Fruit fly (Drosophila melanogaster): Measurements from ENCODE around the gene CG10973.

The CG10973 gene

dm6 chr3L:12754769-12755189, at the start of gene CG10973, which contains the start of gene Vps13D (continued):
- TF ChIP-seq Mes4 (GFP tag; optimal IDR thresholded peaks at IDR 0.05) = no peak
- peak; percentile 61 for TF ChIP-seq CG13775 (GFP tag; optimal IDR thresholded peaks at IDR 0.05)
- TF ChIP-seq CG12071 (GFP tag; optimal IDR thresholded peaks at IDR 0.05) = no peak
- TF ChIP-seq CG8281 (tag; optimal IDR thresholded peaks at IDR 0.05) = no peak
- peak; percentile 90 for TF ChIP-seq fd64A (GFP tag; optimal IDR thresholded peaks at IDR 0.05)
- no peak for TF ChIP-seq C15 (GFP tag; IDR thresholded peaks at IDR 0.05)
- no peak for TF ChIP-seq ap (GFP tag; IDR thresholded peaks at IDR 0.05)
- peak; percentile 88 for TF ChIP-seq ATbp (GFP tag; optimal IDR thresholded peaks at IDR 0.05)
- no peak for TF ChIP-seq E2f1 (GFP tag; IDR thresholded peaks at IDR 0.05)
- TF ChIP-seq rib (GFP tag; IDR thresholded peaks at IDR 0.05) = no peak
- no peak for TF ChIP-seq Antp (GFP tag; optimal IDR thresholded peaks at IDR 0.05)
- peak; percentile 18 for TF ChIP-seq CG4820 (GFP tag; optimal IDR thresholded peaks at IDR 0.05)
- no peak for TF ChIP-seq h (optimal IDR thresholded peaks at IDR 0.05)
- peak; percentile 19 for TF ChIP-seq CG12942 (GFP tag; optimal IDR thresholded peaks at IDR 0.05)
- TF ChIP-seq B-H1 (GFP tag; IDR thresholded peaks at IDR 0.05) = no peak; the same call in 2 of the 3 replicates
- TF ChIP-seq CG9797 (GFP tag; optimal IDR thresholded peaks at IDR 0.05) = peak; percentile 14
- no peak for TF ChIP-seq nom (GFP tag; optimal IDR thresholded peaks at IDR 0.05)
- no peak for TF ChIP-seq toy (GFP tag; IDR thresholded peaks at IDR 0.05)
- TF ChIP-seq unpg (GFP tag; optimal IDR thresholded peaks at IDR 0.05) = no peak
- TF ChIP-seq CG16863 (GFP tag; optimal IDR thresholded peaks at IDR 0.05) = peak; percentile 27
- TF ChIP-seq Sox100B (GFP tag; optimal IDR thresholded peaks at IDR 0.05) = peak; percentile 60
- peak; percentile 57 for TF ChIP-seq fd102C (GFP tag; optimal IDR thresholded peaks at IDR 0.05)
- no peak; the same call in 1 of the 2 replicates for TF ChIP-seq CG14667 (GFP tag; IDR thresholded peaks at IDR 0.05)
- TF ChIP-seq CG4282 (GFP tag; optimal IDR thresholded peaks at IDR 0.05) = no peak
- peak; percentile 47 for TF ChIP-seq CG12155 (GFP tag; optimal IDR thresholded peaks at IDR 0.05)
- TF ChIP-seq Stat92E (GFP tag; optimal IDR thresholded peaks at IDR 0.05) = peak in 1 of 3 experiments; percentile 71
- no peak for TF ChIP-seq dimm (GFP tag; IDR thresholded peaks at IDR 0.05)
- TF ChIP-seq Blimp-1 (GFP tag; optimal IDR thresholded peaks at IDR 0.05) = no peak
- TF ChIP-seq inv (GFP tag; IDR thresholded peaks at IDR 0.05; ENCODE audit: partially characterized antibody) = peak; percentile 89
- TF ChIP-seq CG11085 (GFP tag; IDR thresholded peaks at IDR 0.05) = no peak
- no peak for TF ChIP-seq CG7357 (GFP tag; IDR thresholded peaks at IDR 0.05)
- TF ChIP-seq sqz (GFP tag; optimal IDR thresholded peaks at IDR 0.05) = no peak
- TF ChIP-seq yki (optimal IDR thresholded peaks at IDR 0.05) = no peak
- no peak for TF ChIP-seq CG10321 (GFP tag; IDR thresholded peaks at IDR 0.05)
- no peak for TF ChIP-seq otp (GFP tag; IDR thresholded peaks at IDR 0.05)
- no peak; the same call in 2 of the 3 replicates for TF ChIP-seq ken (GFP tag; IDR thresholded peaks at IDR 0.05)
- TF ChIP-seq eve (GFP tag; optimal IDR thresholded peaks at IDR 0.05) = peak in 1 of 2 experiments; percentile 66
- TF ChIP-seq CG8359 (GFP tag; optimal IDR thresholded peaks at IDR 0.05; ENCODE audit: borderline replicate concordance) = peak; percentile 50
- no peak for TF ChIP-seq gcm (GFP tag; optimal IDR thresholded peaks at IDR 0.05)
- TF ChIP-seq Sox102F (GFP tag; optimal IDR thresholded peaks at IDR 0.05) = no peak
- no peak for TF ChIP-seq tap (tag; optimal IDR thresholded peaks at IDR 0.05)
- TF ChIP-seq stc (GFP tag; IDR thresholded peaks at IDR 0.05) = peak; percentile 42; the same call in 1 of the 2 replicates
- TF ChIP-seq MTF-1 (GFP tag; optimal IDR thresholded peaks at IDR 0.05; ENCODE audit: borderline replicate concordance) = peak; percentile 84
- TF ChIP-seq salm (tag; optimal IDR thresholded peaks at IDR 0.05) = no peak
- TF ChIP-seq aop (GFP tag; IDR thresholded peaks at IDR 0.05) = no peak
- peak; percentile 86 for TF ChIP-seq Sry-δ (GFP tag; optimal IDR thresholded peaks at IDR 0.05)
- peak; percentile 32 for TF ChIP-seq CG8290 (GFP tag; optimal IDR thresholded peaks at IDR 0.05)
- no peak for TF ChIP-seq CG8290 (tag; optimal IDR thresholded peaks at IDR 0.05)
- TF ChIP-seq CG33213 (GFP tag; optimal IDR thresholded peaks at IDR 0.05) = peak; percentile 71
- TF ChIP-seq dpn (GFP tag; optimal IDR thresholded peaks at IDR 0.05) = peak in 1 of 2 experiments; percentile 26
- no peak for TF ChIP-seq pan (optimal IDR thresholded peaks at IDR 0.05)
- TF ChIP-seq pan (GFP tag; optimal IDR thresholded peaks at IDR 0.05 in 1 of 2, IDR thresholded peaks at IDR 0.05 in 1 of 2) = no peak
- TF ChIP-seq lbe (GFP tag; optimal IDR thresholded peaks at IDR 0.05) = no peak

Measured in whole organism, embryonic.